Fruit fly (Drosophila melanogaster) whole organism, embryonic: Measurements from ENCODE around the gene CG6933.
A peak's percentile ranks its signal among the peaks of the same experiment; 100 is the strongest.

ENCODE experiments used
- Abd-B ChIP-seq: fragments of 200-800 bp; sonication (Bioruptor generic); optimal IDR thresholded peaks from 2 replicates; lab custom pipeline; 2018; ENCODE audit warnings: missing biosample characterization, mild to moderate bottlenecking, missing genetic modification characterization, moderate library complexity
- BEAF-32 ChIP-seq: fragments of 200-800 bp; sonication (Bioruptor generic); optimal IDR thresholded peaks from 3 replicates; lab custom pipeline; 2017; ENCODE audit warnings: missing biosample characterization, missing genetic modification characterization, mild to moderate bottlenecking, moderate library complexity, missing genetic modification reagents
- Bgb ChIP-seq: fragments of 200-800 bp; sonication (Bioruptor generic); IDR thresholded peaks from 2 replicates; pipeline ENCODE4 v1.3.6; 2022; ENCODE audit warnings: missing biosample characterization, missing genetic modification characterization; ENCODE audit not compliant: partially characterized antibody
- BtbVII ChIP-seq: fragments of 200-800 bp; sonication (Bioruptor generic); optimal IDR thresholded peaks from 3 replicates; lab custom pipeline; 2017; ENCODE audit warnings: missing biosample characterization, mild to moderate bottlenecking, missing genetic modification characterization
- CG10321 ChIP-seq: fragments of 200-800 bp; sonication (Bioruptor generic); IDR thresholded peaks from 2 replicates; pipeline ENCODE4 v1.3.6; 2022; ENCODE audit warnings: missing biosample characterization, missing genetic modification characterization
- CG10565 ChIP-seq: fragments of 200-800 bp; sonication (Bioruptor generic); optimal IDR thresholded peaks from 3 replicates; lab custom pipeline; 2016; ENCODE audit warnings: missing biosample characterization, mild to moderate bottlenecking, missing genetic modification characterization
- CG11085 ChIP-seq: fragments of 200-800 bp; sonication (Bioruptor generic); IDR thresholded peaks from 2 replicates; pipeline ENCODE4 v1.3.6; 2022; ENCODE audit warnings: missing biosample characterization, missing genetic modification characterization
- CG13287 ChIP-seq: fragments of 200-800 bp; sonication (Bioruptor generic); IDR thresholded peaks from 2 replicates; pipeline ENCODE4 v1.3.6; 2022; ENCODE audit warnings: missing biosample characterization, missing genetic modification characterization; ENCODE audit not compliant: partially characterized antibody
- CG13624 ChIP-seq: fragments of 200-800 bp; sonication (Bioruptor generic); optimal IDR thresholded peaks from 2 replicates; lab custom pipeline; 2016; ENCODE audit warnings: missing biosample characterization, missing genetic modification characterization
- CG15514 ChIP-seq: fragments of 200-800 bp; sonication (Bioruptor generic); optimal IDR thresholded peaks from 3 replicates; lab custom pipeline; 2017; ENCODE audit warnings: missing biosample characterization, missing genetic modification characterization, mild to moderate bottlenecking, moderate library complexity, missing genetic modification reagents
- CG15601 ChIP-seq: fragments of 200-800 bp; sonication (Bioruptor generic); optimal IDR thresholded peaks from 3 replicates; lab custom pipeline; 2019; ENCODE audit warnings: missing biosample characterization, mild to moderate bottlenecking, missing genetic modification characterization, moderate library complexity
- CG17568 ChIP-seq: fragments of 200-800 bp; sonication (Bioruptor generic); optimal IDR thresholded peaks from 2 replicates; lab custom pipeline; 2018; ENCODE audit warnings: missing biosample characterization, mild to moderate bottlenecking, missing genetic modification characterization, moderate library complexity
- CG18011 ChIP-seq: fragments of 200-800 bp; sonication (Bioruptor generic); optimal IDR thresholded peaks from 2 replicates; lab custom pipeline; 2017; ENCODE audit warnings: missing biosample characterization, missing genetic modification characterization, mild to moderate bottlenecking, moderate library complexity, missing genotype
- CG30020 ChIP-seq: fragments of 200-800 bp; optimal IDR thresholded peaks from 2 replicates; lab custom pipeline; 2019; ENCODE audit warnings: missing biosample characterization, mild to moderate bottlenecking, missing genetic modification characterization, moderate library complexity
- CG3163 ChIP-seq: fragments of 200-800 bp; sonication (Bioruptor generic); optimal IDR thresholded peaks from 3 replicates; lab custom pipeline; 2016; ENCODE audit warnings: missing biosample characterization, missing genetic modification characterization
- CG3281 ChIP-seq: fragments of 200-800 bp; sonication (Bioruptor generic); optimal IDR thresholded peaks from 3 replicates; lab custom pipeline; 2017; ENCODE audit warnings: missing biosample characterization, mild to moderate bottlenecking, missing genetic modification characterization
- CG34376 ChIP-seq: fragments of 200-800 bp; sonication (Bioruptor generic); optimal IDR thresholded peaks from 2 replicates; lab custom pipeline; 2018; ENCODE audit warnings: missing biosample characterization, mild to moderate bottlenecking, missing genetic modification characterization
- CG34422 ChIP-seq: fragments of 200-800 bp; sonication (Bioruptor generic); IDR thresholded peaks from 3 replicates; pipeline ENCODE4 v1.3.6; 2022; ENCODE audit warnings: missing biosample characterization, missing genetic modification characterization
- CG4730 ChIP-seq: fragments of 200-800 bp; sonication (Bioruptor generic); IDR thresholded peaks from 2 replicates; pipeline ENCODE4 v1.3.6; 2022; ENCODE audit warnings: missing biosample characterization, missing genetic modification characterization
- CTCF ChIP-seq: fragments of 200-800 bp; sonication (Bioruptor generic); optimal IDR thresholded peaks from 2 replicates; lab custom pipeline; 2017; ENCODE audit warnings: missing biosample characterization, mild to moderate bottlenecking, missing genetic modification characterization, moderate library complexity
- D19A ChIP-seq: fragments of 200-800 bp; optimal IDR thresholded peaks from 3 replicates; lab custom pipeline; 2019; ENCODE audit warnings: missing biosample characterization, mild to moderate bottlenecking, missing genetic modification characterization, moderate library complexity
- Dref ChIP-seq: fragments of 200-800 bp; sonication (Bioruptor generic); IDR thresholded peaks from 2 replicates; pipeline ENCODE4 v1.3.6; 2022; ENCODE audit warnings: missing biosample characterization, missing genetic modification characterization
- E2f2 ChIP-seq: fragments of 200-800 bp; sonication (Bioruptor generic); IDR thresholded peaks from 2 replicates; pipeline ENCODE4 v1.3.6; 2022; ENCODE audit warnings: missing biosample characterization, missing genetic modification characterization
- HLHmδ ChIP-seq: fragments of 200-800 bp; sonication (Bioruptor generic); optimal IDR thresholded peaks from 2 replicates; lab custom pipeline; 2018; ENCODE audit warnings: missing biosample characterization, mild to moderate bottlenecking, missing genetic modification characterization, moderate library complexity
- HmgZ ChIP-seq: fragments of 200-800 bp; sonication (Bioruptor generic); optimal IDR thresholded peaks from 2 replicates; lab custom pipeline; 2018; ENCODE audit warnings: missing biosample characterization, mild to moderate bottlenecking, missing genetic modification characterization
- Jarid2 ChIP-seq: fragments of 200-800 bp; sonication (Bioruptor generic); optimal IDR thresholded peaks from 3 replicates; lab custom pipeline; 2017; ENCODE audit warnings: mild to moderate bottlenecking, missing biosample characterization, missing genetic modification reagents, missing genetic modification characterization
- Med ChIP-seq: fragments of 200-800 bp; sonication (Bioruptor generic); peaks from one replicate; lab custom pipeline; 2016; ENCODE audit warnings: missing biosample characterization, missing genetic modification characterization, mild to moderate bottlenecking, inconsistent platforms, moderate library complexity
- Pdp1 ChIP-seq, 2 experiments: fragments of 200-800 bp; sonication (Bioruptor generic); optimal IDR thresholded peaks; 3 replicates each; lab custom pipeline; 2016; ENCODE audit warnings: missing biosample characterization in 2 of 2, missing genetic modification characterization in 2 of 2, mild to moderate bottlenecking in 1 of 2, moderate library complexity in 1 of 2
- Rfx ChIP-seq: fragments of 200-800 bp; sonication (Bioruptor generic); IDR thresholded peaks from 2 replicates; pipeline ENCODE4 v1.3.6; 2022; ENCODE audit warnings: missing biosample characterization, missing genetic modification characterization
- Usf ChIP-seq: fragments of 200-800 bp; sonication (Bioruptor generic); optimal IDR thresholded peaks from 2 replicates; lab custom pipeline; 2017; ENCODE audit warnings: missing genotype, missing biosample characterization, missing genetic modification characterization
- ase ChIP-seq: fragments of 200-800 bp; sonication (Bioruptor generic); IDR thresholded peaks from 3 replicates; pipeline ENCODE4 v1.3.6; 2022; ENCODE audit warnings: missing biosample characterization, missing genetic modification characterization
- ash1 ChIP-seq: fragments of 200-800 bp; sonication (Bioruptor generic); optimal IDR thresholded peaks from 2 replicates; lab custom pipeline; 2018; ENCODE audit warnings: missing biosample characterization, mild to moderate bottlenecking, missing genetic modification characterization
- caup ChIP-seq: fragments of 200-800 bp; sonication (Bioruptor generic); optimal IDR thresholded peaks from 3 replicates; lab custom pipeline; 2017; ENCODE audit warnings: missing biosample characterization, mild to moderate bottlenecking, missing genetic modification characterization, moderate library complexity; ENCODE audit not compliant: severe bottlenecking
- cg ChIP-seq: fragments of 200-800 bp; sonication (Bioruptor generic); optimal IDR thresholded peaks from 3 replicates; lab custom pipeline; 2019; ENCODE audit warnings: missing biosample characterization, mild to moderate bottlenecking, missing genetic modification characterization, moderate library complexity
- chinmo ChIP-seq: fragments of 200-800 bp; sonication (Bioruptor generic); IDR thresholded peaks from 4 replicates; pipeline ENCODE4 v1.3.6; 2022; ENCODE audit warnings: missing biosample characterization, missing genetic modification characterization; ENCODE audit not compliant: partially characterized antibody
- chm ChIP-seq: fragments of 200-800 bp; sonication (Bioruptor generic); IDR thresholded peaks from 2 replicates; pipeline ENCODE4 v1.3.6; 2022; ENCODE audit warnings: missing biosample characterization, missing genetic modification characterization
- crp ChIP-seq, 2 experiments: fragments of 200-800 bp; sonication (Bioruptor generic); optimal IDR thresholded peaks; 2 replicates in 1 of 2; 3 replicates in 1 of 2; lab custom pipeline; 2017; ENCODE audit warnings: missing biosample characterization in 2 of 2, missing genetic modification characterization in 2 of 2, mild to moderate bottlenecking in 1 of 2, moderate library complexity in 1 of 2
- cwo ChIP-seq: fragments of 200-800 bp; sonication (Bioruptor generic); optimal IDR thresholded peaks from 3 replicates; lab custom pipeline; 2017; ENCODE audit warnings: missing biosample characterization, missing genetic modification characterization, mild to moderate bottlenecking, moderate library complexity, missing genetic modification reagents
- exex ChIP-seq: fragments of 200-800 bp; sonication (Bioruptor generic); optimal IDR thresholded peaks from 4 replicates; lab custom pipeline; 2018; ENCODE audit warnings: missing biosample characterization, mild to moderate bottlenecking, missing genetic modification characterization, moderate library complexity
- grn ChIP-seq: fragments of 200-800 bp; sonication (Bioruptor generic); optimal IDR thresholded peaks from 3 replicates; lab custom pipeline; 2017; ENCODE audit warnings: missing biosample characterization, missing genetic modification characterization
- mirr ChIP-seq: fragments of 200-800 bp; sonication (Bioruptor generic); optimal IDR thresholded peaks from 3 replicates; lab custom pipeline; 2018; ENCODE audit warnings: missing biosample characterization, mild to moderate bottlenecking, missing genetic modification characterization
- nmo ChIP-seq: fragments of 200-800 bp; sonication (Bioruptor generic); optimal IDR thresholded peaks from 2 replicates; lab custom pipeline; 2018; ENCODE audit warnings: missing biosample characterization, mild to moderate bottlenecking, missing genetic modification characterization, moderate library complexity
- otp ChIP-seq: fragments of 200-800 bp; sonication (Bioruptor generic); IDR thresholded peaks from 3 replicates; pipeline ENCODE4, ENCODE4 v1.3.6; 2022; ENCODE audit warnings: missing biosample characterization, missing genetic modification characterization
- phol ChIP-seq: fragments of 200-800 bp; sonication (Bioruptor generic); optimal IDR thresholded peaks from 3 replicates; lab custom pipeline; 2018; ENCODE audit warnings: missing biosample characterization, mild to moderate bottlenecking, missing genetic modification characterization, moderate library complexity
- rib ChIP-seq: fragments of 200-800 bp; sonication (Bioruptor generic); IDR thresholded peaks from 2 replicates; pipeline ENCODE4 v1.3.6; 2022; ENCODE audit warnings: missing biosample characterization, missing genetic modification characterization
- sens ChIP-seq: fragments of 200-800 bp; sonication (Bioruptor generic); peaks from one replicate; lab custom pipeline; 2016; ENCODE audit warnings: missing biosample characterization, missing genetic modification characterization

Gene CG6933

DNA sequence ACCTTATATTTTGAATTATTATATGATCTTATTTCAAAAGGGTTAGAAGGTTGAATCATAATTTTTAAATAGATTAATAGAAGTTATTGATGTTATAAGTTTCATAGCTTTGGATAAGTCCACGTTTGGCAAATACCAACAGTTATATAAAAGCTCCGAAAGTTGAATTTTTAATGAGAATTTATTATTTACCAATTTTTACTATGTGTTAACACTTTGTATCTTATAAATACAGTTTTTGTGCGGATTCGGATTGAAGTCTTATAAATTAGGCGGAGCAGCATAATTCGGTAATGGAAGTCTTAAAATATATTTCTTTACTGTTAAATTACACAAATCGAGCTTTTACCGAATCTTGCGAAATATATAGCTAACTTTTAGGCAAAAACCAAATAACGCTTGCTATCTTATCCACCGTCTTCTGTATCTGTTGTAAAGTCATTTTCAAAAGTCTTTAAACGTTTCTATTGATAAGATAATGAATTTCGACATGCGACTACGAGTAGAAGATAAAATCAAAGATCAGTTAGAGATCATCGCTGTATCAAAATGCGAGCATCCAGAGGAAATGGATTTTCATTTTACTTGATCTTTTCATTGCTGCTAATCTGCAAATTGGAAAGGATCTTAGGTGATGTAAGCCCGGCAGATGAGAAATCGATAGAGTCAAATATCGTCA is 20.5 kb downstream of the CG6933 start, which contains the start of gene CG42833:
TSS of gene CG42833 (plus strand) at position 525 of the 679 bp plus-strand sequence.
- TF ChIP-seq Usf (GFP tag; lab: Kevin White, UChicago) (no peak), Pdp1 (GFP tag; optimal IDR thresholded peaks at IDR 0.05; lab: Kevin White, UChicago) (peak in 1 of 2 experiments; percentile 33), nmo (GFP tag; lab: Kevin White, UChicago) (no peak), sens (GFP tag; lab: Kevin White, UChicago) (peak; percentile 24), chinmo (0 out of 4 replicates have a peak, but pooled peaks have one; percentile 7), Bgb (0 out of 2 replicates have a peak, but pooled peaks have one; percentile 5), cwo (GFP tag; lab: Kevin White, UChicago) (peak; percentile 38), grn (GFP tag; lab: Kevin White, UChicago) (peak; percentile 88), CG30020 (tag; lab: Kevin White, UChicago) (no peak), mirr (GFP tag; lab: Kevin White, UChicago) (peak; percentile 92), exex (tag; lab: Kevin White, UChicago) (peak; percentile 83), CG34376 (GFP tag; lab: Kevin White, UChicago) (peak; percentile 25), CTCF (GFP tag; lab: Kevin White, UChicago) (peak; percentile 24)

DNA sequence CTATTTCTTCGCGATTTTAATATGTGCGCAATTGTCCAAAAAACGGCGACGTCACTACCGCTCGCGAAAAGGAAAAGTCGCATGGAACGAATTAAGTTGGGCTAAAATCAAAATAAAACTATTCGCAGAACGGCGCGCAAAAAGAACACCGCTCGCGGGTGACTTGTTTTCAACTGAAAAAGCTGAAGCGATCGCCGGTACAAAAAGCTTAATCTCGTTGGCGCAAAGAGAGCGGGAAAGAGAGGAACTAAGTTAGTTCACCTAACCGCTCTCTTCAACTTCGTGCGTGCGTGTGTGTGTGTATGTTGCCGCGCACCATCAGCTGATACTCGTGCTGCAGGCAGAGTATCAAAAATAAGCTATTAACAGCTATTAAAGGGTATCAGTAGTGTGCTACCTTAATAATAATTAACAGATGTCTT is 22.1 kb downstream of the CG6933 start, which contains the start of gene CG42674:
TSS of gene CG42674 (minus strand) at position 180 of the 422 bp plus-strand sequence.
- peak; percentile 61 for TF ChIP-seq cg (GFP tag; lab: Kevin White, UChicago)
- no peak for TF ChIP-seq HLHmδ (GFP tag; lab: Kevin White, UChicago)
- peak; percentile 97 for TF ChIP-seq CG3163 (GFP tag; lab: Kevin White, UChicago)
- TF ChIP-seq CG15601 (tag; lab: Kevin White, UChicago), result peak; percentile 60
- 0 out of 3 replicates have a peak, but pooled peaks have one; percentile 8 for TF ChIP-seq ase (GFP tag; lab: Robert Waterston, UW)
- no peak for TF ChIP-seq CG10565 (GFP tag; lab: Kevin White, UChicago)
- peak; percentile 15; the same call in 1 of the 2 replicates for TF ChIP-seq E2f2
- TF ChIP-seq CG13287 (GFP tag; lab: Robert Waterston, UW), result peak; percentile 37; the same call in 1 of the 2 replicates
- TF ChIP-seq Med (GFP tag; lab: Kevin White, UChicago), result peak; percentile 60
- TF ChIP-seq Bgb, result peak; percentile 17; the same call in 1 of the 2 replicates
- TF ChIP-seq CG10321 (GFP tag; lab: Robert Waterston, UW), result no peak
- TF ChIP-seq rib, result peak; percentile 56; the same call in 1 of the 2 replicates
- peak; percentile 62 for TF ChIP-seq CG13624 (GFP tag; lab: Kevin White, UChicago)
- TF ChIP-seq Abd-B (GFP tag; lab: Kevin White, UChicago), result no peak
- TF ChIP-seq Rfx (GFP tag; lab: Robert Waterston, UW), result peak; percentile 38; the same call in 1 of the 2 replicates
- no peak for TF ChIP-seq Dref
- peak in 1 of 2 experiments; percentile 65 for TF ChIP-seq crp (GFP tag; optimal IDR thresholded peaks at IDR 0.05; lab: Kevin White, UChicago)
- peak; percentile 8 for TF ChIP-seq HmgZ (tag; lab: Kevin White, UChicago)
- TF ChIP-seq CG15514, result peak; percentile 94
- peak; percentile 63; the same call in 1 of the 3 replicates for TF ChIP-seq CG34422 (GFP tag; lab: Robert Waterston, UW)
- no peak for TF ChIP-seq CG4730 (GFP tag; lab: Robert Waterston, UW)
- peak; percentile 64 for TF ChIP-seq CG18011 (GFP tag; lab: Kevin White, UChicago)
- TF ChIP-seq BtbVII (GFP tag; lab: Kevin White, UChicago), result peak; percentile 56
- peak; percentile 89 for TF ChIP-seq Jarid2 (GFP tag; lab: Kevin White, UChicago)
- TF ChIP-seq CG11085 (GFP tag; lab: Robert Waterston, UW), result no peak
- TF ChIP-seq D19A (tag; lab: Kevin White, UChicago), result peak; percentile 93
- TF ChIP-seq CG17568 (GFP tag; lab: Kevin White, UChicago), result peak; percentile 27
- TF ChIP-seq chm, result peak; percentile 61; the same call in 1 of the 2 replicates
- no peak for TF ChIP-seq BEAF-32 (GFP tag; lab: Kevin White, UChicago)
- no peak for TF ChIP-seq ash1
- TF ChIP-seq CG3281, result peak; percentile 23
- peak; percentile 3 for TF ChIP-seq caup (GFP tag; lab: Kevin White, UChicago)
- TF ChIP-seq phol (tag; lab: Kevin White, UChicago), result no peak
- 0 out of 3 replicates have a peak, but pooled peaks have one; percentile 37 for TF ChIP-seq otp (GFP tag; lab: Robert Waterston, UW)
- peak; percentile 54 for TF ChIP-seq CG34376 (GFP tag; lab: Kevin White, UChicago)
